Worm (Caenorhabditis elegans) whole organism, L3 larva: ENCODE data around the gene tbb-2.

Source experiments
- ama-1 ChIP-seq: fragments of 150-350 bp; optimal IDR thresholded peaks from 2 replicates; lab custom pipeline; 2018
- fos-1 ChIP-seq: fragments of 150-350 bp; optimal IDR thresholded peaks from 2 replicates; lab custom pipeline; 2014; ENCODE audit warnings: missing biosample characterization, missing genetic modification characterization
- lin-39 ChIP-seq: fragments of 150-350 bp; optimal IDR thresholded peaks from 2 replicates; lab custom pipeline; 2018; ENCODE audit warnings: missing biosample characterization, missing genetic modification reagents, missing genetic modification characterization
- unc-62 ChIP-seq: fragments of 150-350 bp; sonication (generic microtip); optimal IDR thresholded peaks from 4 replicates; lab custom pipeline; 2014; ENCODE audit warnings: missing biosample characterization, missing genetic modification reagents, missing genetic modification characterization
- ztf-11 ChIP-seq: fragments of 150-350 bp; optimal IDR thresholded peaks from 2 replicates; lab custom pipeline; 2014; ENCODE audit warnings: missing biosample characterization, missing genetic modification characterization

DNA sequence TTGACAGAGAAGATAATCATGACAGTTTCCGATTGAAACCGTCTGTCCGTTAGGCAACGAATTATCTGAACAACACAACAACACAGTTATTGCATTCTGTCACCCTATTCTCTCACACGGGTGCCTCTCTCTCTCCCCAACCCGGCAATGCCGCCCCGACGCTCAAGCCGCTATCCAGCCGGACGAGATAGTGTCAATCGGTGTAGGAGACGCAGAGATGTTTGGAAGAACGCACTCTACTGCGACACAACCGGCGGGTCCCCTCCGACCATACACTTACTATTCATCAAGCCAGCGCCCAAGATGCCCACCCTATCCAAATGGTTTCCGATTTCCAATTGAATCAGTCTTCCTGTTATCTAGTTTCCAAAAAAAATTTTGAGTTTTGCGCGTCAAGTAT lies 7.3 kb downstream of the tbb-2 start:
- TF ChIP-seq ztf-11 (no peak), fos-1 (tag; lab: Kevin White, UChicago) (no peak), ama-1 (lab: Kevin White, UChicago) (no peak), unc-62 (GFP tag; lab: Kevin White, UChicago) (no peak), lin-39 (tag; lab: Kevin White, UChicago) (peak; percentile 67)
